Fruit fly (Drosophila melanogaster): Measurements from ENCODE around the gene Arl1.

dm6 chr3L:15999358-16000005 is 16.5 kb downstream of the Arl1 start:
- TF ChIP-seq chif (GFP tag; optimal IDR thresholded peaks at IDR 0.05) (no peak), ssp (GFP tag; IDR thresholded peaks at IDR 0.05) (no peak), CG3995 (GFP tag; optimal IDR thresholded peaks at IDR 0.05) (no peak), ham (GFP tag; IDR thresholded peaks at IDR 0.05) (no peak)
